Worm (Caenorhabditis elegans) whole organism, midembryonic: ENCODE measurements around the gene srd-74.
"Not testable (repeated sequence)": the region's sequence is repeated elsewhere in the genome, so short reads cannot be mapped to it uniquely, and the experiment has no call there.

Experiments
- T22C8.4 ChIP-seq: fragments of 200-800 bp; sonication (Bioruptor generic); IDR thresholded peaks from 2 replicates; pipeline ENCODE4 v1.3.6; 2022; ENCODE audit warnings: missing genetic modification characterization, missing compliant biosample characterization
- cog-1 ChIP-seq: sonication (generic microtip); optimal IDR thresholded peaks from 2 replicates; lab custom pipeline; 2016; ENCODE audit warnings: missing genetic modification characterization, missing compliant biosample characterization
- flt-1 ChIP-seq: fragments of 200-800 bp; sonication (Bioruptor generic); IDR thresholded peaks from 2 replicates; pipeline ENCODE4 v1.3.6; 2022; ENCODE audit warnings: missing genetic modification characterization, missing compliant biosample characterization
- klf-2 ChIP-seq: fragments of 200-800 bp; sonication (Bioruptor generic); conservative IDR thresholded peaks from 2 replicates; pipeline ENCODE4 v1.3.6; 2022; ENCODE audit warnings: missing genetic modification reagents, missing genetic modification characterization, missing compliant biosample characterization
- med-1 ChIP-seq: sonication (generic microtip); optimal IDR thresholded peaks from 2 replicates; lab custom pipeline; 2017; ENCODE audit warnings: missing genetic modification characterization, mild to moderate bottlenecking, missing compliant biosample characterization, antibody characterized with exemption, missing genetic modification reagents; ENCODE audit not compliant: insufficient read depth
- ref-1 ChIP-seq: fragments of 200-800 bp; sonication (Bioruptor generic); conservative IDR thresholded peaks from 2 replicates; pipeline ENCODE4 v1.3.6; 2022; ENCODE audit warnings: missing genetic modification reagents, missing genetic modification characterization, missing compliant biosample characterization
- tab-1 ChIP-seq: fragments of 200-800 bp; sonication (Bioruptor generic); IDR thresholded peaks from 2 replicates; pipeline ENCODE4 v1.3.6; 2022; ENCODE audit warnings: missing genetic modification characterization, missing compliant biosample characterization
- ztf-23 ChIP-seq: fragments of 200-800 bp; sonication (Bioruptor generic); IDR thresholded peaks from 2 replicates; pipeline ENCODE4 v1.3.6; 2022; ENCODE audit warnings: missing genetic modification reagents, missing genetic modification characterization, missing compliant biosample characterization
- ztf-29 ChIP-seq: fragments of 200-800 bp; sonication (Bioruptor generic); IDR thresholded peaks from 2 replicates; pipeline ENCODE4 v1.3.6; 2022; ENCODE audit warnings: missing genetic modification reagents, missing genetic modification characterization, missing compliant biosample characterization

srd-74 gene

ce11 chrIII:11773581-11773980 is 8.3 kb upstream of the srd-74 start, which contains the start of gene gbf-1:
Gene gbf-1, minus strand, starts transcription at chrIII:11773681.
- TF ChIP-seq cog-1 (tag; lab: Kevin White, UChicago); T22C8.4; ztf-29 (GFP tag; lab: Robert Waterston, UW): not testable (repeated sequence)

- TF ChIP-seq ztf-23 (no peak), klf-2 (GFP tag; lab: Robert Waterston, UW) (no peak), cog-1 (tag; lab: Kevin White, UChicago) (no peak), flt-1 (GFP tag; lab: Robert Waterston, UW) (no peak; the same call in 1 of the 2 replicates), ztf-29 (GFP tag; lab: Robert Waterston, UW) (no peak), T22C8.4 (no peak)
These were observed 7.3 kb upstream of the srd-74 start, which contains the start of gene immp-1 for ce11 chrIII:11774508-11775000. Gene immp-1, plus strand, starts transcription at chrIII:11774950.

- TF ChIP-seq cog-1 (tag; lab: Kevin White, UChicago) (no peak), ztf-23 (no peak), ref-1 (GFP tag; lab: Robert Waterston, UW) (no peak), klf-2 (GFP tag; lab: Robert Waterston, UW) (no peak), med-1 (no peak), tab-1 (GFP tag; lab: Robert Waterston, UW) (no peak), ztf-29 (GFP tag; lab: Robert Waterston, UW) (no peak), flt-1 (GFP tag; lab: Robert Waterston, UW) (no peak), T22C8.4 (no peak)
These were observed 4.6 kb upstream of the srd-74 start, which contains the start of gene mdt-21 for ce11 chrIII:11777321-11777720. Gene mdt-21, plus strand, starts transcription at chrIII:11777621.

DNA sequence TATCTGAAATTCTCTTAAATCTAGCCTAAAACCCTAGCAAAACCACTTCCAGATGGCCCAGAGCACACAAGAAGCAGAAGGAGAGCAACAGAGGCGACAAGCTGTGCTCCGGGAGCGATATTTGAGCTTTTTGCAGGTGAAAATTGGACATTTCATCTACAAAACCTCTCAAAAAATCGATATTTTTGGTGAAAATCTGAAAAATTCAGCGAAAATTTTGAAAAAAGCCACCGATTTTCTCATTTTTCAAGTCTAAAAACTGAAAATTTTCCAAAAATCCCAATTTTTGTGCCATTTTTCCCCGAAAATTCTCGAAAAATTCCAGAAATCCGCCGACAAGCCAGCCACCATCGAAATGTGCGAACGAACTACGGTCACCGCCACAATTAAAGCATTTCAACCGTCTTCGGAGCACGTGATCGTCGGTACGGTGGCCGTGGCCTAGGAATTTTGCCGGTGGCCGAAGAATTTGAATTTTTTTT is 1.7 kb upstream of the srd-74 start, which contains the start of gene C24H11.5:
Gene C24H11.5, plus strand, starts transcription at position 51 of the 482 bp plus-strand sequence.
- TF ChIP-seq T22C8.4 (no peak), ref-1 (GFP tag; lab: Robert Waterston, UW) (no peak), tab-1 (GFP tag; lab: Robert Waterston, UW) (no peak), ztf-23 (no peak), flt-1 (GFP tag; lab: Robert Waterston, UW) (no peak), med-1 (no peak), ztf-29 (GFP tag; lab: Robert Waterston, UW) (no peak), klf-2 (GFP tag; lab: Robert Waterston, UW) (no peak), cog-1 (tag; lab: Kevin White, UChicago) (no peak)

DNA sequence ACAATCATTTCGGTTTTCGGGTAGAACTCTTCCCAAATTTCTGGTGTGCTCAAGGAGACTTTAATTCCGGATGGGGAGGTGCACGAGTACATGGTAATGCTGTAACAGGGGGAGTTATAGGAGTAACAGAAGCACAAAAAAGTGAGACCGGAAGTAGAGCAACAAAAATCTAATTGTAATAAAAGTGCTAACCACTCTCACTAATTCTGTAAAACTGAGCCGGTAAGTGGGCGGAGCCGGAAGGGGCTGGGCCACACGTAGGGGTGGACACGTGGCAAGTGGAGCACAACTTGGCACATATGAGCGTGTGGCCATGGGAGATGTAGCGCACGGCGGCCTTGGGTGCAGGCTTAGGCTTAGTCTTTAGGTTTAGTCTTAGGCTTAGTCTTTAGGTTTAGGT is 4.1 kb downstream of the srd-74 start, which contains the start of gene tbx-38:
Gene tbx-38, minus strand, starts transcription at position 101 of the 400 bp plus-strand sequence.
- TF ChIP-seq ref-1 (GFP tag; lab: Robert Waterston, UW), result no peak
- TF ChIP-seq T22C8.4, result no peak
- no peak for TF ChIP-seq ztf-23
- no peak for TF ChIP-seq cog-1 (tag; lab: Kevin White, UChicago)
- TF ChIP-seq med-1, result no peak
- TF ChIP-seq flt-1 (GFP tag; lab: Robert Waterston, UW), result no peak
- no peak for TF ChIP-seq klf-2 (GFP tag; lab: Robert Waterston, UW)
- no peak for TF ChIP-seq tab-1 (GFP tag; lab: Robert Waterston, UW)
- TF ChIP-seq ztf-29 (GFP tag; lab: Robert Waterston, UW), result no peak

ce11 chrIII:11787376-11787775 is 5.5 kb downstream of the srd-74 start, which contains the start of gene C24H11.1:
Gene C24H11.1, plus strand, starts transcription at chrIII:11787676.
- TF ChIP-seq cog-1 (tag; lab: Kevin White, UChicago); ztf-23; flt-1 (GFP tag; lab: Robert Waterston, UW): not testable (repeated sequence)

DNA sequence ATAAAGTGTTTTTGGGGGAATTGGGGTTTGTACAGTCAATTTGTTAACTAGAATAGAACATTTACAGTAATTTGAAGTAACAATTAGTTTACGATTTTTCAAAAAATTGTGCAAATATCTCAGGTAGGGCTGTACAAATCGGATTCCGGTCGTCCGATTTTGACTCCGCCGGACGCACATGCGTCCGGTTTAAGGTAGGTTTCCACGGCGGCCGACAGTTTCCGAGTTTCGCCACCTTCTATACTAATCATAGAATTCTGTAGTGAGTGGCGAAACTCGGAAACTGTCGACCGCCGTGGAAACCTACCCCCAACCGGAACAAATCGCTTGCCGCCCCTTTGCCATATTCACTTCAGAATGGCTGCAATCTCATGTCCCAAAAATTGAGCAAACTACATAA is 7.6 kb downstream of the srd-74 start:
- no peak for TF ChIP-seq klf-2 (GFP tag; lab: Robert Waterston, UW)
- no peak for TF ChIP-seq T22C8.4
- TF ChIP-seq ztf-29 (GFP tag; lab: Robert Waterston, UW), result no peak

ce11 chrIII:11792295-11793256 is 10.7 kb downstream of the srd-74 start, which contains the start of gene C24H11.2:
Gene C24H11.2, minus strand, starts transcription at chrIII:11792345.
- TF ChIP-seq klf-2 (GFP tag; lab: Robert Waterston, UW), result peak; percentile 76
- peak; percentile 69; the same call in 1 of the 2 replicates for TF ChIP-seq tab-1 (GFP tag; lab: Robert Waterston, UW)
- TF ChIP-seq ztf-23, result peak; percentile 71; the same call in 1 of the 2 replicates
- peak; percentile 4 for TF ChIP-seq cog-1 (tag; lab: Kevin White, UChicago)
- TF ChIP-seq flt-1 (GFP tag; lab: Robert Waterston, UW), result peak; percentile 73
- TF ChIP-seq T22C8.4, result peak; percentile 35; the same call in 1 of the 2 replicates

ce11 chrIII:11794389-11794788 is 12.5 kb downstream of the srd-74 start:
- no peak for TF ChIP-seq cog-1 (tag; lab: Kevin White, UChicago)
- no peak for TF ChIP-seq ztf-29 (GFP tag; lab: Robert Waterston, UW)
- no peak for TF ChIP-seq flt-1 (GFP tag; lab: Robert Waterston, UW)
- no peak for TF ChIP-seq ztf-23
- TF ChIP-seq med-1, result no peak
- no peak for TF ChIP-seq tab-1 (GFP tag; lab: Robert Waterston, UW)
- no peak for TF ChIP-seq T22C8.4
- no peak for TF ChIP-seq ref-1 (GFP tag; lab: Robert Waterston, UW)
- TF ChIP-seq klf-2 (GFP tag; lab: Robert Waterston, UW), result no peak
